Worm (Caenorhabditis elegans) whole organism, mixed stage, embryonic: ENCODE results near the gene twk-14.

Source experiments
- M03D4.4 ChIP-seq: sonication (generic microtip); optimal IDR thresholded peaks from 2 replicates; lab custom pipeline; 2017; ENCODE audit warnings: mild to moderate bottlenecking, missing genetic modification characterization, missing compliant biosample characterization
- ceh-39 ChIP-seq: fragments of 150-350 bp; optimal IDR thresholded peaks from 2 replicates; lab custom pipeline; 2014; ENCODE audit warnings: missing biosample characterization, missing genetic modification characterization
- ceh-43 ChIP-seq: fragments of 200-800 bp; sonication (Bioruptor generic); optimal IDR thresholded peaks from 2 replicates; lab custom pipeline; 2018; ENCODE audit warnings: mild to moderate bottlenecking, missing genetic modification characterization, moderate library complexity, missing compliant biosample characterization
- ceh-83 ChIP-seq: fragments of 200-800 bp; sonication (Bioruptor generic); optimal IDR thresholded peaks from 2 replicates; lab custom pipeline; 2018; ENCODE audit warnings: mild to moderate bottlenecking, missing genetic modification characterization, missing compliant biosample characterization
- ces-1 ChIP-seq: fragments of 150-350 bp; optimal IDR thresholded peaks from 2 replicates; lab custom pipeline; 2014; ENCODE audit warnings: missing biosample characterization, missing genetic modification reagents, missing genetic modification characterization
- drap-1 ChIP-seq: fragments of 200-800 bp; sonication (Bioruptor generic); optimal IDR thresholded peaks from 3 replicates; lab custom pipeline; 2018; ENCODE audit warnings: mild to moderate bottlenecking, missing genetic modification characterization, missing compliant biosample characterization
- elt-3 ChIP-seq: fragments of 150-350 bp; optimal IDR thresholded peaks from 2 replicates; lab custom pipeline; 2014; ENCODE audit warnings: missing biosample characterization, missing genetic modification characterization
- flh-1 ChIP-seq: fragments of 200-800 bp; sonication (Bioruptor generic); optimal IDR thresholded peaks from 2 replicates; lab custom pipeline; 2018; ENCODE audit warnings: mild to moderate bottlenecking, missing genetic modification characterization, moderate library complexity, missing compliant biosample characterization
- ham-2 ChIP-seq: fragments of 200-800 bp; sonication (Bioruptor generic); optimal IDR thresholded peaks from 2 replicates; lab custom pipeline; 2018; ENCODE audit warnings: mild to moderate bottlenecking, missing genetic modification characterization, missing compliant biosample characterization
- lin-13 ChIP-seq: fragments of 150-350 bp; optimal IDR thresholded peaks from 2 replicates; lab custom pipeline; 2014; ENCODE audit warnings: missing biosample characterization, missing genetic modification characterization
- lsy-2 ChIP-seq: fragments of 150-350 bp; optimal IDR thresholded peaks from 2 replicates; lab custom pipeline; 2014; ENCODE audit warnings: missing biosample characterization, missing genetic modification characterization
- mab-5 ChIP-seq: fragments of 150-350 bp; optimal IDR thresholded peaks from 2 replicates; lab custom pipeline; 2014; ENCODE audit warnings: missing biosample characterization, missing genetic modification characterization
- mep-1 ChIP-seq: fragments of 150-350 bp; optimal IDR thresholded peaks from 2 replicates; lab custom pipeline; 2017; ENCODE audit warnings: missing biosample characterization, missing genetic modification reagents, missing genetic modification characterization, inconsistent platforms
- mls-2 ChIP-seq: sonication (generic microtip); optimal IDR thresholded peaks from 2 replicates; lab custom pipeline; 2016; ENCODE audit warnings: mild to moderate bottlenecking, missing genetic modification characterization, moderate library complexity, missing compliant biosample characterization
- nhr-12 ChIP-seq: fragments of 150-350 bp; optimal IDR thresholded peaks from 2 replicates; lab custom pipeline; 2014; ENCODE audit warnings: missing biosample characterization, missing genetic modification characterization
- nhr-2 ChIP-seq: fragments of 150-350 bp; optimal IDR thresholded peaks from 2 replicates; lab custom pipeline; 2014; ENCODE audit warnings: missing biosample characterization, missing genetic modification characterization
- nhr-237 ChIP-seq: fragments of 150-350 bp; optimal IDR thresholded peaks from 2 replicates; lab custom pipeline; 2014; ENCODE audit warnings: missing biosample characterization, missing genetic modification characterization
- nhr-28 ChIP-seq: fragments of 150-350 bp; optimal IDR thresholded peaks from 2 replicates; lab custom pipeline; 2014; ENCODE audit warnings: missing biosample characterization, missing genetic modification characterization
- nhr-76 ChIP-seq: sonication (generic microtip); optimal IDR thresholded peaks from 2 replicates; lab custom pipeline; 2017; ENCODE audit warnings: missing biosample characterization, missing genetic modification characterization
- pha-4 ChIP-seq: fragments of 150-350 bp; optimal IDR thresholded peaks from 2 replicates; lab custom pipeline; 2018; ENCODE audit warnings: missing biosample characterization, missing genetic modification reagents, missing genetic modification characterization
- sem-2 ChIP-seq: fragments of 200-800 bp; sonication (Bioruptor generic); optimal IDR thresholded peaks from 2 replicates; lab custom pipeline; 2018; ENCODE audit warnings: mild to moderate bottlenecking, missing genetic modification characterization, missing compliant biosample characterization
- snpc-4 ChIP-seq: fragments of 150-350 bp; optimal IDR thresholded peaks from 2 replicates; lab custom pipeline; 2014; ENCODE audit warnings: missing biosample characterization, missing genetic modification characterization
- sptf-1 ChIP-seq: sonication (generic microtip); optimal IDR thresholded peaks from 2 replicates; lab custom pipeline; 2017; ENCODE audit warnings: mild to moderate bottlenecking, missing genetic modification characterization, moderate library complexity, missing compliant biosample characterization
- tbx-8 ChIP-seq: fragments of 200-800 bp; sonication (Bioruptor generic); optimal IDR thresholded peaks from 2 replicates; lab custom pipeline; 2018; ENCODE audit warnings: mild to moderate bottlenecking, missing genetic modification characterization, moderate library complexity, missing compliant biosample characterization
- unc-120 ChIP-seq: sonication (generic microtip); optimal IDR thresholded peaks from 2 replicates; lab custom pipeline; 2017; ENCODE audit warnings: missing genetic modification characterization, missing compliant biosample characterization; ENCODE audit not compliant: poor library complexity, severe bottlenecking
- unc-39 ChIP-seq: fragments of 150-350 bp; optimal IDR thresholded peaks from 2 replicates; lab custom pipeline; 2014; ENCODE audit warnings: missing biosample characterization, missing genetic modification characterization
- unc-62 ChIP-seq: fragments of 150-350 bp; optimal IDR thresholded peaks from 2 replicates; lab custom pipeline; 2014; ENCODE audit warnings: missing biosample characterization, missing genetic modification reagents, missing genetic modification characterization
- zip-8 ChIP-seq: fragments of 150-350 bp; optimal IDR thresholded peaks from 2 replicates; lab custom pipeline; 2014; ENCODE audit warnings: missing biosample characterization, missing genetic modification characterization
- ztf-11 ChIP-seq: fragments of 150-350 bp; optimal IDR thresholded peaks from 2 replicates; lab custom pipeline; 2014; ENCODE audit warnings: missing biosample characterization, missing genetic modification characterization

The twk-14 gene

DNA sequence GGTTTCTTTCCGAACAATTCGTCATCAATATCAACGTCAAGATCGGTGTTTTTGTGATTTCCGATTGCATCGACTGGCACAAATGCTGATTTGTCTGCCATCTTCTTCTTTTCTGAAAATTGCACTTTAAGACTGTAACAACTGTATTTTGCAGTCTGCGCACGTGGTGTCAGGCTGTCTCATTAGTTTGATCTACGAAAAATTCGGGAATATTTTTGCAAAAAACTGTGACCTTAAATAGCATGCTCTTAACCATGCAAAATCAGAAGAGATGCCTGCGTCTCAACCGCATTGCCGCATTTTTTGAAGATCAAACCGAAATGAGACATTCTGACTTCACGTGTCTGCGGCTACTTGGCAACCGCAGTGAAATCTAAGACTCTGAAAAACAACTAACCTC, 5.9 kb upstream of the twk-14 start, which contains the start of gene K01D12.7:
K01D12.7 (minus strand) TSS at position 101 of the 400 bp plus-strand sequence.
- no peak for TF ChIP-seq unc-62 (GFP tag; lab: Kevin White, UChicago)
- no peak for TF ChIP-seq ceh-83 (GFP tag; lab: Kevin White, UChicago)
- TF ChIP-seq unc-39 (tag; lab: Kevin White, UChicago), result no peak
- TF ChIP-seq nhr-28 (tag; lab: Kevin White, UChicago), result no peak
- TF ChIP-seq ces-1, result no peak
- TF ChIP-seq lsy-2 (tag; lab: Kevin White, UChicago), result no peak
- no peak for TF ChIP-seq ham-2
- TF ChIP-seq pha-4, result no peak
- no peak for TF ChIP-seq sptf-1 (tag; lab: Kevin White, UChicago)
- TF ChIP-seq drap-1 (GFP tag; lab: Kevin White, UChicago), result no peak
- no peak for TF ChIP-seq nhr-76 (tag; lab: Kevin White, UChicago)
- no peak for TF ChIP-seq snpc-4 (tag; lab: Kevin White, UChicago)
- TF ChIP-seq ztf-11 (tag; lab: Kevin White, UChicago), result no peak
- no peak for TF ChIP-seq ceh-43 (GFP tag; lab: Kevin White, UChicago)
- TF ChIP-seq lin-13 (tag; lab: Kevin White, UChicago), result no peak
- TF ChIP-seq zip-8 (tag; lab: Kevin White, UChicago), result no peak
- no peak for TF ChIP-seq mab-5 (tag; lab: Kevin White, UChicago)

DNA sequence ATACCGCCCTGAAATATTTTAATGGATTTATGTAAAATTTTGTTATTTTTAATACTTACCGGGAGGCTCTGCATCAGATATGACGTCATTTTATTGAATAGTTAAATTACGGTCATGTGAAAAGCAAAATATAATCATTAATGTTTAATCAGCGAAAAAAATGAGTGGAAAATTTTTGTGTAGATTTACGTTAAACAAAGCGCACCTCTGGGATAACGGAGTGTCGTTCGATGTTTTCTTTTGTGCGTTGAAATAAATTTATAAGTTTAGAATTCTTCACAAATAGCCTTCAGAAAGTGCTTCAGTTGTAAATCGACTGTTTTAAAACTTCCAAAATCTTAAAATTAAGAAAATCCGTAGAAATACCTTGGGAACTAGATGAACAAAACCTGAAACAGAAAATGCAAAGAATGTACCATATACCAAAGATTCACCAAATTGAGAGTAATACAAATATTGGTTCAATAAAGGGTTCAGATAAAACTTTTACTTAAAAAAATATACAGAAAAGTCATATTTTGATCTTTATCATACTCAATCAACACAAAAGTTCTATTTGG, 5.3 kb upstream of the twk-14 start, which contains the start of the genes K01D12.20 and miga-1:
K01D12.20 (minus strand) TSS at position 138 of the 560 bp plus-strand sequence.
miga-1 (minus strand) TSS at position 183 of the 560 bp plus-strand sequence.
- TF ChIP-seq zip-8 (tag; lab: Kevin White, UChicago) (peak; percentile 71), mls-2 (tag; lab: Kevin White, UChicago) (no peak)

DNA sequence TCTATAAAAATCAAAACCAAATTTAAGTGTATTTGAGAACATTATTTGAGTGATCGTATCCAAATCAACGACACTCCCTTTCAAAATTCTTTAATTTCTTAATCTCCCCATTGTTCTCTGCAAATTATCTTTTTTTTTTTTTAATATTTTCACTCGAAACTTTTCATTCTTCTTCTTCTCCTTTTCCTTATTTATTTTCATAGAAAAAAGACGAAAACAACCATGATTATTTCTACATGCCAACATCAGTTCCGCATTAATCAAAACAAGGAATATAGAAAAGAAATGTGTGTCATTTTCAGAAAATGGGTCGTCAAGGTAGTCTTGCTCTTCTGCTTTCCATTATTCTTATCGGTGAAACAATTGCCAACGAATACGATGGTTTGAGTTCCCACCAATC, 2.0 kb upstream of the twk-14 start, which contains the start of gene K01D12.5:
K01D12.5 (plus strand) TSS at position 301 of the 400 bp plus-strand sequence.
- TF ChIP-seq ham-2, result no peak
- no peak for TF ChIP-seq ces-1
- no peak for TF ChIP-seq tbx-8 (GFP tag; lab: Kevin White, UChicago)
- TF ChIP-seq mab-5 (tag; lab: Kevin White, UChicago), result no peak
- no peak for TF ChIP-seq nhr-237 (tag; lab: Kevin White, UChicago)
- TF ChIP-seq snpc-4 (tag; lab: Kevin White, UChicago), result no peak
- TF ChIP-seq nhr-2 (tag; lab: Kevin White, UChicago), result no peak
- TF ChIP-seq lin-13 (tag; lab: Kevin White, UChicago), result no peak
- TF ChIP-seq unc-62 (GFP tag; lab: Kevin White, UChicago), result no peak
- TF ChIP-seq nhr-28 (tag; lab: Kevin White, UChicago), result no peak
- TF ChIP-seq M03D4.4, result no peak
- no peak for TF ChIP-seq ceh-39 (tag; lab: Kevin White, UChicago)
- no peak for TF ChIP-seq nhr-12 (tag; lab: Kevin White, UChicago)
- TF ChIP-seq unc-39 (tag; lab: Kevin White, UChicago), result no peak
- no peak for TF ChIP-seq ceh-43 (GFP tag; lab: Kevin White, UChicago)
- TF ChIP-seq nhr-76 (tag; lab: Kevin White, UChicago), result no peak
- no peak for TF ChIP-seq flh-1 (GFP tag; lab: Kevin White, UChicago)
- no peak for TF ChIP-seq mep-1
- TF ChIP-seq unc-120 (tag; lab: Kevin White, UChicago), result no peak

DNA sequence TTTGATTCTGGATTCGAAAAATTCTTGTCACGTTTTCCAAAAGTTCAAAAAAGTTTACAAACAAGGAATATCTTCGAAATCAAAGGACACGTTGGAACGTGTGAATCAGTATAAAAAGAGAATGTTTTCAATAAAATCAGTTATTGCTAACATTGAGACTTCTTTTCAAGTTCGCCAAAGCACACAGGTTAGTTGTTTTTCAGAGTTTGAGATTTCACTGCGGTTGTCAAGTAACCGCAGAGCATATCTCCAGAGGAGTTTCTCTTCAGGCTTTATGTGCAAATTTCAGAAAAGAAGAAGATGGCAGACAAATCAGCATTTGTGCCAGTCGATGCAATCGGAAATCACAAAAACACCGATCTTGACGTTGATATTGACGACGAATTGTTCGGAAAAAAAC, 9.4 kb downstream of the twk-14 start, which contains the start of gene K01D12.15:
K01D12.15 (plus strand) TSS at position 301 of the 400 bp plus-strand sequence.
- TF ChIP-seq ceh-39 (tag; lab: Kevin White, UChicago), result no peak
- TF ChIP-seq nhr-2 (tag; lab: Kevin White, UChicago), result no peak

DNA sequence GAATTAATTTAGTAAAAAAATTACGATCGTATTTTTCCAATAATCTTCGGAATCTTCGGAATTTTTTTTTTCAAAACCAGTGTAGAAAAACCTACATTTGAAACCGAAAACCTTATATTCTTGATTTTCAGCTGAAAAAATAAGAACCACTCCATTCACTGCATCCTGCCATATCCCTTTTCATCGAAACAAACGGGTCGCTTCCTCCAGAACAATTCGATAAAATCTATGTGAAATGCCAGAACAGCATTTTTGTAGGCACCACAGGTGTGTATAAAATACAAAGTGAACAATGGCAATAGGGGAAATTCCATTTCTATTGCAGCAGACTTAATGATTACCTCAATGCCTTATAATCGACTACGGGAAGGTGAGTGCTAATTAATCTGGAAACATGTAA, 18.2 kb downstream of the twk-14 start, which contains the start of gene K01D12.1:
K01D12.1 (plus strand) TSS at position 301 of the 400 bp plus-strand sequence.
- no peak for TF ChIP-seq nhr-76 (tag; lab: Kevin White, UChicago)
- no peak for TF ChIP-seq sem-2 (GFP tag; lab: Kevin White, UChicago)
- no peak for TF ChIP-seq elt-3
- TF ChIP-seq ztf-11 (tag; lab: Kevin White, UChicago), result no peak
- no peak for TF ChIP-seq mab-5 (tag; lab: Kevin White, UChicago)
- TF ChIP-seq drap-1 (GFP tag; lab: Kevin White, UChicago), result no peak
- TF ChIP-seq lsy-2 (tag; lab: Kevin White, UChicago), result no peak
- TF ChIP-seq flh-1 (GFP tag; lab: Kevin White, UChicago), result no peak
- no peak for TF ChIP-seq unc-39 (tag; lab: Kevin White, UChicago)
- no peak for TF ChIP-seq ceh-83 (GFP tag; lab: Kevin White, UChicago)
- no peak for TF ChIP-seq sptf-1 (tag; lab: Kevin White, UChicago)
- no peak for TF ChIP-seq nhr-237 (tag; lab: Kevin White, UChicago)
- TF ChIP-seq nhr-28 (tag; lab: Kevin White, UChicago), result no peak
- no peak for TF ChIP-seq nhr-12 (tag; lab: Kevin White, UChicago)
- TF ChIP-seq, all 35 proteins: peak for 0
